Worm (Caenorhabditis elegans): ENCODE results near the gene pat-4.

Gene pat-4

DNA sequence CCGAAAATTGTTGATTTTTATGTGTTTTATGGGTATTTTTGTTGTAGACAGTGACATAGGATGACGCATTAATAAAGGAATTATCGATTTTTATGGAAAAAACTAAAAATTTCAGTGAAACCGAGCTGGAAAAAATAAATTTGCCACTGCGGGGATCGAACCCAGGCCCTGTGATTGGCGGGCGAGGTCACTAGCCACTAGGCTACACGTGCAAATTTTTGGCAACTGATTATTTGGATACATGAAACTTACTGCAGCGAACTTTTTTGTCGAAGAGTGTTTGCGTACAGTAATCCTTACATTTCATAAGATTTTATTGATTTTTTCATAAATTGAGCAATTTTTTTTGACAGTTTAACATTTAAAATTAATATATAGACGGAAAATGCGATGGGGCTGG is 5.5 kb downstream of the pat-4 start:
- no peak for TF ChIP-seq unc-62 (GFP tag; optimal IDR thresholded peaks at IDR 0.05)

DNA sequence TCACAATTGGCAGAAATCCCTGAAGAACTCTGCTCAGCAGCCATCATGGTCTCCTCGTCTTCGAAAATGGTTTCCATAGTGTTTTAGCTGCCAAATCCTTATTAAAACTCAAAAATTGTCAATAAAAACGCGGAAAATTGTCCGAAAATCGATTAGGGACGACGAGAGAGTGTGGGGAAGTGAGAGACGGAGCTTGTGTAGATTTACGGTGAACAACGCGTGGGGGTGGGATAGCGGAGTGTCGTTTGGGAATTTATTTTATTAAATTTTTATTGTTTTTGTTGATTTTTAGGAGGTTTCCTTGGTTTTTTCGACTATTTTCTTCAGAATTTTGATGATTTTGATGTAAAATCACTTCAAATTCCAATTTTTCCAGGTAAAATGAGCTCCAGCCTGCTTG is 7.4 kb downstream of the pat-4 start, which contains the start of the genes F54C4.4 and mrpl-40:
F54C4.4 (minus strand) TSS at position 199 of the 400 bp plus-strand sequence.
mrpl-40 (plus strand) TSS at position 377 of the 400 bp plus-strand sequence.
- no peak for TF ChIP-seq unc-62 (GFP tag; optimal IDR thresholded peaks at IDR 0.05)

DNA sequence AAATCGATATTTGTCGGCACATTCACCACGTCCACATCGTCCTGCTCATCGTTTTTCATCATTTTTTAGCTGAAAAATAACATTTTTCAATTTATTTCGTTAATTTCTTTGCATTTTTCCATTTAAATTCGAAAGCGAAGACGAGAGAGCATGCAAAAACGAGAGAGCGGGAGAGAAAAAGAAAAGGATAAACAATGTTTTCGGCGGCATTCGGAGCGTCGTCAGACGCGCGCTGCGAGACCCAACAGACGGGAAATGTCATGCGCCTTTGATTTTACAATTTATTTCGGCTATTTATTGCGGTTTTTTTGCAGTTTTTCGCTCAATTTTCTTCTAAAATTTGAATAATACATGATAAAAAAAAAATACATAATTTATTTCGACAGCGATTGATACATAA is 8.3 kb downstream of the pat-4 start, which contains the start of gene attf-3:
attf-3 (minus strand) TSS at position 69 of the 400 bp plus-strand sequence.
- TF ChIP-seq unc-62 (GFP tag; optimal IDR thresholded peaks at IDR 0.05) = no peak

DNA sequence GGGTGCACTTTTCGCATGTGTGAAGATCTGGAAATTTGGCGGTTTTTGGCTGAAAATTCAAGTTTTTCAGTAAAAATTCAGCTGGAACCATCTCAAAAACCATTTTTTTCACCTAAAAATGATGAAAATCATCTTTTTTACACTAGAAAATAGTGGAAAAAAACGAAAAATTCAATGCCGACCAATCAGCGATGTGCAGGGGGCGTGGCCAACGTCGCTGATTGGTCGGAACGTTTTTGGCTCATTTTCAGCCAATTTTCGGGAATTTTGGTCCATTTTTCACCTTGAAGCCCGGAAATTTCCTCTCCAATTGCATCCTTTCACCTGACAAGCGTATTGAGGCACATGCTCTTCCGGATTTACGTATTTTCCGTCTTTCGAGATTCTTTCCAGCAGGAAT is 10.2 kb downstream of the pat-4 start:
- no peak for TF ChIP-seq unc-62 (GFP tag; optimal IDR thresholded peaks at IDR 0.05)

DNA sequence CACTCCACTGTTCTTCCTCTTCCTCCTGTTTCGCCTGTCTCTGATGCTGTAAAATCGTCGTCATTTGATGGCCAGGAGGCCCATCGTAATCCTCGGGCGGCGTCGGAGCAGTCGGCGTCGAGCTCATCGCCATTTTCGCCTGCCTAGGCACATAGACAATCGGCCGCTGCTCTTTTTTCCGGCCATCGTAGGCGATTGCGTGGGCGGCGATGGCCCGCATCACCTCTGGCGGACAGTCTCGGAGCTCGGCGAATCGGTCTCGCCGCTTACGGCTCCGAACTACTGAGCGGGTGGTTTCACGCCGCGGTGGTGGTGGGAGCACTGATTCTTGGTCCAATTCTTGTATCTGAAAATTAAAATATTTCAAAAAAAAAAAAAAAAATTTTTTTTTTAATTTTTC is 22.5 kb downstream of the pat-4 start:
- TF ChIP-seq unc-62 (GFP tag; optimal IDR thresholded peaks at IDR 0.05) = no peak

DNA sequence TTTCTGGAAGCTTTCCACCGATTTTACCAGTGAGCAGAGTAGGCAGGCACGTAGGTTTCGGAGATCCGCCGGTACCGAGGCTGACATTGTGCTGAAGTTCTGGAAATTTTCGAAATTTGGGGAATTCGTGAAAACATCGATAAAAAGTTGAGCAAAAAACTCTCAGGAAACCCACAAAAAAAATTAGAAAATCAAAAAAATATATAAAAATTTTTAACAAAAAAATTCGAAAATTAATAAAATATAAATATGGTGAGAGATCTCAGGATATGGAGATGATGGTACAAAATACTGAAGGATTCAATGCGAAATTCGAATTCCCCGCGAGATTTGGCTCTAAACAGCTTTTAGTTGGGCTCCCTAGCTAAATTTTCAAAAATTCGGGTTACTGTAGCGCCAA is 25.0 kb downstream of the pat-4 start, which contains the start of gene spt-4:
spt-4 (minus strand) TSS at position 101 of the 400 bp plus-strand sequence.
- TF ChIP-seq unc-62 (GFP tag; optimal IDR thresholded peaks at IDR 0.05) = no peak

DNA sequence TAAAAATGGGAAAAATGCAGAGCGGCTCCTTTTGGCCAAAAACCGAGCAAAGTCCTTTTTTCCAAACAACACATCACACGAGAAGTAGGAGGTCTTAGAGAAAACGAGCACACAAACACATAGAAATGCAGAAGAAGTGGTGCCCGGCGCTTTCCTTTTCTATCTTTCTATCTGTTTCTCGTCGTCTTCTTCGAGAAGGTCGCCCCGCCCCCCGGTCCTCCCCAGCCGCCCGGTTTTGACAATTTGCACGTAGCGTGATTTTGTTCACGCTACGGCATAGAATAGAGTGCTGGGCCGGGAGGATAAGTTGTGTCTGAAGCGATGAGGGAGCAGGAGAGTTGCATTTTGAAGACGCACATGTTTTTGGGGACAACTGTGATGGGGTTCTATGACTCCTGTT is 27.6 kb downstream of the pat-4 start:
- no peak for TF ChIP-seq unc-62 (GFP tag; optimal IDR thresholded peaks at IDR 0.05)

DNA sequence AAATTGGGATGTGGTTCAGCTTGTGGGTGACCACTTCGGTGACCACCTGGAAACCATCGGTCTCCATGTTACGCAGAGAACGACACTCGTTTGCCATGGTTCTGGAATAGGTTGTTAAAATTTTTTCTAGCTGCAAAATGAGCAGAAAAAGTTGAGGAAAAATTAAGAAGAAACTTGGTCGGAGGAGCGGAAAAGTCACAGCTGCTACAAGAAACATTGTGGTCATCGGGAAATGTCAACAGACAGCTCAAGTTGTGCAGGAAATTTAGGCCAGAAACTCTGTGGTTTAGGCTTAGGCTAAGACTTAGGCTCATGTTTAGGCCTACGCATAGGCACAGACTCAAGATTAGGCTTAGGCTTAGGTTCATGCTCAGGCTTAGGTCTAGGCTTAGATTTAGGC is 28.4 kb downstream of the pat-4 start, which contains the start of gene pck-1:
pck-1 (minus strand) TSS at position 101 of the 400 bp plus-strand sequence.
- TF ChIP-seq unc-62 (GFP tag; optimal IDR thresholded peaks at IDR 0.05) = no peak

DNA sequence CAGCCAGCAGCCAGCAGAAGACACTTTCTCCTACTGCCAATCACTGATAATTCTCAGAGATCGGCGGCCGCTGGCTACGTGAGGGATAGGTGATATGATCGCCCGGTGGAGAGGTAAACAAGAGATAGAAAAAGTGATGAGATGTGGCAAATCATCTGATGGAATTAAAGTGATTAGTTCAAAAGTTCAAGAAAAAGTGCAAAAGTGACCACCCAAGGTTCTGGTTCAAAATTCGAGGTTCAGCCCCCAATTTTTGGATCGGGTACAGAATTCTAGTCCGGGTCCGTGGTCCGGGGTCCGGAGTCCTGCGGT is 29.0 kb downstream of the pat-4 start:
- no peak for TF ChIP-seq unc-62 (GFP tag; optimal IDR thresholded peaks at IDR 0.05)

DNA sequence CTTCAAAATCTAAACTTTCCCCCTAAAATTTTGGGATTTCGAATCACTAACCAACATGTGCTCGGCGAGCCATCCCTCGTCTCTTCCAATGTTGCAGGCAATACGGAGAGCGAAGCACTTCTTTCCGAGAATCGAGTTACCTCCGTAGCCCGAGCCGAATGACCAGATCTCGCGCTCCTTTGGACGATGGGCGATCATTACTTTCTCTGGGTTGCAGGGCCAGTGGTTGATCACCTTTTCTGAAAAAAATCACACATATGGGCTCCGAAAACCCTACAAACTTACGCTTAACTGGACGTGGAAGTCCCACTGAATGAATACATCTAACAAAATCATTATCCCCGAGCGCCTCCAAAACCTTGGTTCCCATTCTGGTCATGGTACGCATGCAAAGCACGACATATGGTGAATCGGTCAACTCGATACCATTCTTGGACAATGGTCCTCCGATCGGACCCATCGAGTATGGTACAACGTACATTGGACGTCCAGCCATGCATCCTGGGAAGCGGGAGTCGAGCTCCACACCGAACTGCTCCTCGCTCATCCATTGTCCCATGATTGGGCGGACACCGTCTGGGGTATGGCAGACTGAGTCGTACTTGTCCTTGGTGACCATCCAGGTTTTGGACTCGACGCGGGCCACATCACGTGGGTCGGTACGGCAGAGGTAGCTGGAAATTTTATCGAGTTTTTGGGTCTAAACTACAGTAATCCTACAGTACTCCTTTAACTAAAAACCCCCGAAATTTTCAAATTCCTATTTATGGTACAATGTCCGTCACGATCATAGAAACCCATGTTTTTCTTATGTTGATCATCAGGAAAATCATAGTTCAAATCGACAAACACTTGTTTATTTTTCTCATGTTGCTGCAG is 29.6 kb downstream of the pat-4 start:
- TF ChIP-seq unc-62 (GFP tag; optimal IDR thresholded peaks at IDR 0.05) = no peak

DNA sequence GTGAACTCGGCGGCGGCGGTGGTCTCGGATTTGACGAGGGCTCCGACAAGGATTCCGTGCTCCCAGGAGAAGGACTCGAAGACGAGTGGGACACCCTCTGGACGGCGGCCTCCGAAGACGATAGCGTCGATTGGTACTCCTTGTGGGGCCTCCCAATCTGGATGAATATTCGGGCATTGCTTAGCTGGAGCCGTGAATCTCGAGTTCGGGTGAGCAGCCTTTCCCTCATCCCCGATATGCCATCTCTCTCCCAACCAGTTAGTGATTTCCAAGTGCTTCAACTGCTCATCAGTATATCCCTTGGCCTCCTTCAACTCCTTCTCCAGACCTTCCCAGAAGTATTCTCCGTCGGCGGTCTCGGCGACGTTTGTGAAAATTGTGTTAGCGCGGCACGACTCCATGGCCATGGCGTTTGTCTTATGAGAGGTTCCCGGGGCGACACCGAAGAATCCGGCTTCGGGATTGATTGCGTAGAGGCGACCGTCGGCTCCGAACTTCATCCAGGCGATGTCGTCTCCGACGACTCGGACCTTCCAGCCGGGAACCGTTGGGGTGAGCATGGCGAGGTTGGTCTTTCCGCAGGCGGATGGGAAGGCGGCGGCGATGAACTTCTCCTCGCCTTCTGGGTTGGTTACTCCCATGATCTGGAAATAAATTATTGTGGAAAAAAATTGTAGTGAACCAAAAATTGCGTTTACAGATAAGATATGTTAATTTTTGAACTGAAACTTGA is 30.9 kb downstream of the pat-4 start:
- TF ChIP-seq unc-62 (GFP tag; optimal IDR thresholded peaks at IDR 0.05) = no peak

DNA sequence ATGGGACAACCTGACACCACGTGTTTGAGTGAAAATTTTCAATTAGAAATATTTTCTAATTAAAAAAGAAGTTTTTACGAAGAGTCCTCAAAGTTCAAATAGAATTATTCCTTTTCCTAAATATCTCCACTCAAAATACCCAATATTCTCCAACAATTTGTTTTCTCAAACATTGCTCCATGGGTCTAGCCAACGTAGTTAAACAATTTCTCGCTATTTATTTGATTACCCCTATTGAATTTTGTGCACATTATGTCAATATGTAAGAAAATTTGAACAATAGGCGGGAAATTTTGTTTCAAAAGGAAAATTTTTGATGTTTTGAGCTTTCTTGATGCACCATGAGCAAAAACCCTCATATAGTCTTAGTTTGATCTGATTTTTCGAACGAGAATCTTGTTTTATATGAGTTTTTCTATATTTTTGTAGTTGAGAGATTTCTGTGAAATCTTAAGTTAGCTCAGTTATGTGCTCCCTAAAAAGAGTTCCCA is 32.2 kb downstream of the pat-4 start:
- no peak for TF ChIP-seq unc-62 (GFP tag; optimal IDR thresholded peaks at IDR 0.05)

DNA sequence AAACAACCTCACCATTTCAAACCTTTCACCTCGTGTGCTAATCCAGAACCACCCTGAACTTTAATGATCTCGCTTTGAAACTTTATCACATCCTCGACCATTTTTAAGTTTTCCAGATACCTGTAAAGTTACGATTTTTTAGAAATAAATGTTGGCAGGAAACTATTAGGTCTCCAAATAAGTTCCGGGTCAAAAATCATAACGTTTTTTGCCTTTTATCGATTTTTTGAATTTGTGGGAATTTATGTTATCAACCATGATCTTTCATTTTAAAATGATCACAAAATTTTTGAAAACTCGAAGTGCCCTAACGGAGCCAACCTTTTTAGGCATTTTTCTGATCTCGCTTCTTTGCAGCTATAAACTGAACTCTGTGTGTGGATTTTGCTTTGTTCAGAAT is 33.6 kb downstream of the pat-4 start, which contains the start of gene btb-5:
btb-5 (minus strand) TSS at position 101 of the 400 bp plus-strand sequence.
- no peak for TF ChIP-seq unc-62 (GFP tag; optimal IDR thresholded peaks at IDR 0.05)

DNA sequence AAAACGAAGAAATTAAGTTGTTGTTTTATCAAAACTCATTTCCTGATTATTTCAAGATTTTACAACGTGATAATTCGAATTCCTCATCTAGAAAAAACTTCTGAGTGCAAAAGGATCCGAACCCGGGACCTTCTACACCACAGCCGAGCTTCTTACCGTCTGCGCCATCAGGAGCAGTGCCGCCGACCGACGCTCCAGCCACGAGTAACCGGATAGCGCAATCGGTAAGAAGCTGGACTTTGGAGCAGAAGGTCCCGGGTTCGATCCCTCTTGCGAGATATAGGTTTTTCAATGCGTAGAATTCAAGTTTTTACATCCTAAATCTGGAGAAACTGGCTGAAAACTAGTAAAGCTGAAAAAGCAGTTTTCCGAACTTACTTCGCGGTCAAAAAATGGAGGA is 40.9 kb downstream of the pat-4 start:
- TF ChIP-seq unc-62 (GFP tag; optimal IDR thresholded peaks at IDR 0.05) = no peak

DNA sequence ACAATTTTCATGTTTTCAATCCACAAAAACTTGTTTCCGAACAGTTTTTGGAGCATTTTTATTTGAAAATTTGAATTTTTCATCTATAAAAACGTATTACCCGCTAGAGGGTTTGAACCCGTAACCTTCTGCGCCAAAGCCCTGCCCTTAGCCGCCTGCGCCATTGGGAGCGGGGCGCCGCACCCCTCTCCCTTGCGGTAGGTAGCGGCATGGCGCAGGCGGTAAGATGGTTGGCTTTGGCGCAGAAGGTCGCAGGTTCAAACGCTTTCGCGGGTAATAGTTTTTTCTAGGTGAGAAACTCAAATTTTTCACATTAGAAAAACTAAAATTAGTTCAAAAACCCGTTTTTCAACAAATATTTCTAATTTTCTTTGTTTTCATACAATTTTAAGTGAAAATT is 43.0 kb downstream of the pat-4 start:
- no peak for TF ChIP-seq unc-62 (GFP tag; optimal IDR thresholded peaks at IDR 0.05)

DNA sequence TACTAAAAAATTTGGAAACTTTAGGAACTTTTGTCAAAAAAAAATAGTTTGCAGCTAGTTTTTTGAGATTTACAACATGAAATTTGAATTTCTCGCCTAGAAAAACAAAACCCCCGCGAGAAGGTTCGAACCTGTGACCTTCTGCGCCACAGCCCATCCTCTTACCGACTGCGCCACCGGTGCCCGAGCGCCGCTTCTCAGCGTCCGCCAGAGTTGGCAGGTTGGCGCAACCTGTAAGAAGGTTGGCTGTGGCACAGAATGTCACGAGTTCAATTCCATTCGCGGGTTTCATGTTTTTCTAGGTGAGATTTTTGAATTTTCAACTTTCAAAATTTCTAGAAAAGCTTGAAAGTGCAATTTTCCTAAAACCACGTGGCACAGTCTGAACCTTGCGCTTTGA is 44.2 kb downstream of the pat-4 start:
- TF ChIP-seq unc-62 (GFP tag; optimal IDR thresholded peaks at IDR 0.05) = no peak

All from whole organism, dauer.